Worm (Caenorhabditis elegans) whole organism, L1 larva: ENCODE results near the gene abhd-3.1.

Experiments
- ceh-8 ChIP-seq: fragments of 200-800 bp; sonication (Bioruptor generic); optimal IDR thresholded peaks from 2 replicates; lab custom pipeline; 2018; ENCODE audit warnings: mild to moderate bottlenecking, missing genetic modification characterization, moderate library complexity, missing compliant biosample characterization
- jun-1 ChIP-seq: fragments of 150-350 bp; optimal IDR thresholded peaks from 2 replicates; lab custom pipeline; 2014; ENCODE audit warnings: missing biosample characterization, missing genetic modification reagents, missing genetic modification characterization
- lsy-2 ChIP-seq, 2 experiments: fragments of 150-350 bp; optimal IDR thresholded peaks; 2 replicates each; lab custom pipeline; 2014; ENCODE audit warnings: missing biosample characterization in 2 of 2, missing genetic modification characterization in 2 of 2
- skn-1 ChIP-seq: fragments of 150-350 bp; optimal IDR thresholded peaks from 2 replicates; lab custom pipeline; 2014; ENCODE audit warnings: missing biosample characterization, missing genetic modification characterization

DNA sequence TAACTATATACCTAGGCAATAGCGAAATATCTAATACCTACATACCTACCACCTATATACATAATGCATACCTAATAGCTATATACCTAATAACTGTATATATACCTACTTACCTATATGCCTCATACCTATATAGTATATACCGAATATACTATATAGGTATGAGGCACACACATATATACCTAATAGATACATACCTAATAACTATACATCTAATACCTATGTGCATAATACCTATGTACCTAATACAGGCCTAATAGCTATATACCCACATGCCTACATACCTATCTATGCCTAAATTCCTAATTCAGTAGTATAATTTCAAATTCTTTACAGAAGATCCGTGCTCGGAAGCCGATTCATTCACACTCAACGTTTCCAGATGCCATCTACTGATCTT lies 797 bp upstream of the abhd-3.1 start:
- TF ChIP-seq lsy-2 (tag; optimal IDR thresholded peaks at IDR 0.05; lab: Kevin White, UChicago): no peak
- TF ChIP-seq skn-1 (tag; lab: Kevin White, UChicago): no peak
- TF ChIP-seq ceh-8: no peak
- no peak for TF ChIP-seq jun-1
